Worm (Caenorhabditis elegans) whole organism, early embryonic: Measurements from ENCODE around the gene sri-25.

Experiments
- B0310.2 ChIP-seq: sonication (generic microtip); optimal IDR thresholded peaks from 2 replicates; lab custom pipeline; 2016; ENCODE audit warnings: mild to moderate bottlenecking, missing genetic modification characterization, missing compliant biosample characterization
- F13C5.2 ChIP-seq: sonication (generic microtip); optimal IDR thresholded peaks from 2 replicates; lab custom pipeline; 2017; ENCODE audit warnings: mild to moderate bottlenecking, missing genetic modification characterization, inconsistent platforms, missing compliant biosample characterization
- aly-1 ChIP-seq: sonication (generic microtip); optimal IDR thresholded peaks from 2 replicates; lab custom pipeline; 2016; ENCODE audit warnings: missing genetic modification characterization, missing compliant biosample characterization
- ama-1 ChIP-seq: fragments of 150-350 bp; optimal IDR thresholded peaks from 2 replicates; lab custom pipeline; 2014
- ceh-13 ChIP-seq: fragments of 200-800 bp; sonication (Bioruptor generic); optimal IDR thresholded peaks from 2 replicates; lab custom pipeline; 2018; ENCODE audit warnings: mild to moderate bottlenecking, missing genetic modification characterization, missing compliant biosample characterization
- ceh-36 ChIP-seq: sonication (generic microtip); optimal IDR thresholded peaks from 2 replicates; lab custom pipeline; 2016; ENCODE audit warnings: missing genetic modification characterization, inconsistent platforms, missing compliant biosample characterization
- ets-7 ChIP-seq: sonication (generic microtip); optimal IDR thresholded peaks from 2 replicates; lab custom pipeline; 2016; ENCODE audit warnings: missing genotype, missing genetic modification characterization, missing compliant biosample characterization
- flt-1 ChIP-seq: fragments of 200-800 bp; sonication (Bioruptor generic); IDR thresholded peaks from 2 replicates; pipeline ENCODE4 v1.3.6; 2022; ENCODE audit warnings: missing genetic modification characterization, missing compliant biosample characterization
- hmbx-1 ChIP-seq: sonication (generic microtip); optimal IDR thresholded peaks from 2 replicates; lab custom pipeline; 2016; ENCODE audit warnings: mild to moderate bottlenecking, missing genetic modification characterization, missing compliant biosample characterization
- hmg-4 ChIP-seq: fragments of 200-800 bp; sonication (Bioruptor generic); optimal IDR thresholded peaks from 2 replicates; lab custom pipeline; 2018; ENCODE audit warnings: mild to moderate bottlenecking, missing genetic modification characterization, missing compliant biosample characterization
- hnd-1 ChIP-seq: sonication (generic microtip); optimal IDR thresholded peaks from 2 replicates; lab custom pipeline; 2016; ENCODE audit warnings: missing genetic modification characterization, missing compliant biosample characterization
- pes-1 ChIP-seq: fragments of 200-800 bp; sonication (Bioruptor generic); IDR thresholded peaks from 2 replicates; pipeline ENCODE4 v1.3.6; 2022; ENCODE audit warnings: missing genetic modification reagents, missing genetic modification characterization, missing compliant biosample characterization
- scrt-1 ChIP-seq: fragments of 200-800 bp; sonication (Bioruptor generic); IDR thresholded peaks from 2 replicates; pipeline ENCODE4 v1.3.6; 2022; ENCODE audit warnings: missing genetic modification characterization, missing compliant biosample characterization
- sea-1 ChIP-seq: fragments of 200-800 bp; sonication (Bioruptor generic); conservative IDR thresholded peaks from 2 replicates; pipeline ENCODE4 v1.3.6; 2022; ENCODE audit warnings: missing genetic modification characterization, missing compliant biosample characterization
- tbx-11 ChIP-seq: fragments of 200-800 bp; sonication (Bioruptor generic); IDR thresholded peaks from 2 replicates; pipeline ENCODE4 v1.3.6; 2022; ENCODE audit warnings: missing genetic modification characterization, missing compliant biosample characterization
- tbx-37 ChIP-seq: fragments of 200-800 bp; sonication (Bioruptor generic); conservative IDR thresholded peaks from 2 replicates; pipeline ENCODE4 v1.3.6; 2022; ENCODE audit warnings: missing genetic modification reagents, missing genetic modification characterization, missing compliant biosample characterization
- tra-4 ChIP-seq: sonication (generic microtip); optimal IDR thresholded peaks from 2 replicates; lab custom pipeline; 2017; ENCODE audit warnings: missing genetic modification characterization, missing compliant biosample characterization

sri-25 gene

DNA sequence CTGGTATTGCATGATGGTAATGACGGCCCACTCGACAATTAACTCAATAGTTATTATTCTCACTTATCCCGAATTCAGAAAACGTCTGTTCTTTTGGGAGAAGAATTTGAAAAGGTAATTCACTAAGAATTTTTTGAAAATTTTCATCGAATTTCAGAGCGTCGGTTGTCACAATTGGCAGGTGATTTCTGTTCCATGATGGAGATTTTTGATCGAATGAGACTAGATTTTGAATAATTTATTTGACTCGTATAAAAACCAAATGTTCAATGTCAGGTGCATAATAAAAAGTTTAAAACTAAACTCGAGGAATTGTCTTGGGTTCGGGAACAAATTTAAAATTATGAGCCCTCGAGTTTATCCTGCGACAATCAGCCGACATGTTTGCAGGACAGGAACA lies at the start of gene sri-25:
Gene sri-25, plus strand, starts transcription at position 301 of the 400 bp plus-strand sequence.
- TF ChIP-seq ama-1 (lab: Kevin White, UChicago) (no peak), pes-1 (GFP tag; lab: Robert Waterston, UW) (no peak), tbx-11 (no peak)

DNA sequence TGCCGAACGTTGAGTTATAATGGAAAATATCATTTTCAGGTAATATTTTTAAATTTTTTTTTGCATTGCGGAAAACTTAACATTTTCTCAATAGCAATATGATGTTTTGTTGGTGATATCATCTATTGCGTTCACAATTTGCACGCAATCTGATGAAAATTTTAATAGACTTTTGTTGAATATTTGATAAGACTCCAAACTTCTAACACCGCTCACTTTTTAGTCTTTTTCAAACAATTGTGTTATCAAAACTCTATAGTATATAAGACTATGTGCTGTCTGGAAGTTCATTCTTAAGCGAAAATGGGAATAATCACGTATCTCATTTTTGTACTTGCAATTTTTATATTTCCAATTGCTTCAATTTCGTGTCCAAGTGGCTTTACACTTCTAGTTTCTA lies 41.3 kb upstream of the sri-25 start, which contains the start of gene clec-47:
Gene clec-47, plus strand, starts transcription at position 301 of the 400 bp plus-strand sequence.
- TF ChIP-seq hmbx-1 (tag; lab: Kevin White, UChicago), result no peak
- TF ChIP-seq F13C5.2 (tag; lab: Kevin White, UChicago), result no peak
- TF ChIP-seq sea-1 (GFP tag; lab: Robert Waterston, UW), result no peak
- TF ChIP-seq ama-1 (lab: Kevin White, UChicago), result no peak
- no peak for TF ChIP-seq ceh-13 (GFP tag; lab: Kevin White, UChicago)
- no peak for TF ChIP-seq hnd-1 (tag; lab: Kevin White, UChicago)
- TF ChIP-seq hmg-4 (GFP tag; lab: Kevin White, UChicago), result no peak

DNA sequence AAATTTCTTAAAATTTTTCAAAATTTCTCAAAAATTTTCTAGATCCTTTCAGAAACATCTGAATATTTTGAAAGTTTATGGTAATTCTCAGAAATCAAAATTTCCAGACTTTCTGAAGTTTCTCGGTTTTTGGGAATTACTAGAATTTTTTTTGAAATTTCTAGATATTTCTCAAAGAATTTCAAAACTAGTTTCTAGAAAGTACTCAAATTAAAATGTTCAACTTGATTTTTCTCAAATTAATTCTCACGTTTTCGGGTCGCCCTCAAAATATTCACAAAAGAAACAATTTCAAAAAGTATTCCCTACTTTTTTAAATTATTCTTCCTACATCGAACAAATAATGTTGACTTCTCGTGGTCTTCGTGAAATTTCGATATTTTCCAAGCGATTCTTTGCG lies 37.0 kb upstream of the sri-25 start, which contains the start of gene T09F5.10:
Gene T09F5.10, plus strand, starts transcription at position 301 of the 400 bp plus-strand sequence.
- TF ChIP-seq hmbx-1 (tag; lab: Kevin White, UChicago) (no peak), hmg-4 (GFP tag; lab: Kevin White, UChicago) (no peak), scrt-1 (GFP tag; lab: Robert Waterston, UW) (no peak), ceh-36 (tag; lab: Kevin White, UChicago) (no peak), tra-4 (tag; lab: Kevin White, UChicago) (no peak), aly-1 (no peak), F13C5.2 (tag; lab: Kevin White, UChicago) (no peak), tbx-11 (no peak), ceh-13 (GFP tag; lab: Kevin White, UChicago) (no peak), tbx-37 (no peak), B0310.2 (tag; lab: Kevin White, UChicago) (no peak), ets-7 (tag; lab: Kevin White, UChicago) (no peak)

DNA sequence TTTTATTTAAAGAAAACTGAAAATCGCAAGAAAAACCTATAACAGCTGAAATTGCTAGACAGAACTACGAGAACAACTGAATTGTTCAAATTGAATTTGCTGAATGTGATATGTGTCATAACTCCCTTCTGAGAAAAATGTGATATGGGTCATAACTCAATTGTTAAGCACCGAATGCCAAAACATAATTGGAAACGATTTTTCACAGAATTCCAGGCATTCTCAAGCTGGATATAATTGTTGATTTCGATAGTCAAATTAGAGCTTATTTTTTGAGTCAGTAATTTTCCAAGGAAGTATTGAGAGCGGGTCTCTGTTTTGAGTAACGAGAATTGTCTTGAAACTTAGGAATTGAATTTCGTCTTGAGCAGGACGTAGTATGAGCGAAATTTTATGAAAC lies 34.9 kb upstream of the sri-25 start:
- TF ChIP-seq F13C5.2 (tag; lab: Kevin White, UChicago), result no peak
- no peak for TF ChIP-seq flt-1
- no peak for TF ChIP-seq tbx-11
- TF ChIP-seq B0310.2 (tag; lab: Kevin White, UChicago), result no peak
- no peak for TF ChIP-seq hmbx-1 (tag; lab: Kevin White, UChicago)
- no peak for TF ChIP-seq tbx-37
- no peak for TF ChIP-seq ets-7 (tag; lab: Kevin White, UChicago)
- no peak for TF ChIP-seq hnd-1 (tag; lab: Kevin White, UChicago)
- TF ChIP-seq ceh-13 (GFP tag; lab: Kevin White, UChicago), result no peak
- TF ChIP-seq hmg-4 (GFP tag; lab: Kevin White, UChicago), result no peak
- TF ChIP-seq scrt-1 (GFP tag; lab: Robert Waterston, UW), result no peak
- no peak for TF ChIP-seq tra-4 (tag; lab: Kevin White, UChicago)
- no peak for TF ChIP-seq ceh-36 (tag; lab: Kevin White, UChicago)
- no peak for TF ChIP-seq aly-1
- TF ChIP-seq ama-1 (lab: Kevin White, UChicago), result no peak
- no peak for TF ChIP-seq sea-1 (GFP tag; lab: Robert Waterston, UW)
- TF ChIP-seq pes-1 (GFP tag; lab: Robert Waterston, UW), result no peak

DNA sequence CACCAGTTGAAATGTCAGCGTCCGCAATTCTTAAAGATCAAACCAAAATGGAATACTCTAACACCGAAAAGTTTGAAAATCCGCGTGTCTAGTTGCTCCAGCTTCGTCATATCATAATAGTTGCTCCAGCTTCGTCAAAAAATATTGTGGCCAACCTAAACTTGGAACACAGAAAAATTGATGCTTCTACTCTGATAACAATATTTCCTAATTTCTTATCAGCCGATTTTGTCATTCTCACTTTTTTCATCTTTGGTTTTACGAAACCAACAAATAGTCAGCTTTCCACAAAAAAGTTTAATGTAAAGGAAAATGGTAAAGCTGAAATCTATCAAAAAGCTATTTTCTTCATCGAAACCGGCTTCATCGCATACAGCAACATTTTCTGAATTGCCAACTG lies 34.4 kb upstream of the sri-25 start, which contains the start of gene fbxa-84:
Gene fbxa-84, plus strand, starts transcription at position 34 of the 400 bp plus-strand sequence.
- TF ChIP-seq tbx-11 (no peak), ama-1 (lab: Kevin White, UChicago) (no peak), hnd-1 (tag; lab: Kevin White, UChicago) (no peak), ets-7 (tag; lab: Kevin White, UChicago) (no peak), pes-1 (GFP tag; lab: Robert Waterston, UW) (no peak), ceh-36 (tag; lab: Kevin White, UChicago) (no peak), sea-1 (GFP tag; lab: Robert Waterston, UW) (no peak), F13C5.2 (tag; lab: Kevin White, UChicago) (no peak)

DNA sequence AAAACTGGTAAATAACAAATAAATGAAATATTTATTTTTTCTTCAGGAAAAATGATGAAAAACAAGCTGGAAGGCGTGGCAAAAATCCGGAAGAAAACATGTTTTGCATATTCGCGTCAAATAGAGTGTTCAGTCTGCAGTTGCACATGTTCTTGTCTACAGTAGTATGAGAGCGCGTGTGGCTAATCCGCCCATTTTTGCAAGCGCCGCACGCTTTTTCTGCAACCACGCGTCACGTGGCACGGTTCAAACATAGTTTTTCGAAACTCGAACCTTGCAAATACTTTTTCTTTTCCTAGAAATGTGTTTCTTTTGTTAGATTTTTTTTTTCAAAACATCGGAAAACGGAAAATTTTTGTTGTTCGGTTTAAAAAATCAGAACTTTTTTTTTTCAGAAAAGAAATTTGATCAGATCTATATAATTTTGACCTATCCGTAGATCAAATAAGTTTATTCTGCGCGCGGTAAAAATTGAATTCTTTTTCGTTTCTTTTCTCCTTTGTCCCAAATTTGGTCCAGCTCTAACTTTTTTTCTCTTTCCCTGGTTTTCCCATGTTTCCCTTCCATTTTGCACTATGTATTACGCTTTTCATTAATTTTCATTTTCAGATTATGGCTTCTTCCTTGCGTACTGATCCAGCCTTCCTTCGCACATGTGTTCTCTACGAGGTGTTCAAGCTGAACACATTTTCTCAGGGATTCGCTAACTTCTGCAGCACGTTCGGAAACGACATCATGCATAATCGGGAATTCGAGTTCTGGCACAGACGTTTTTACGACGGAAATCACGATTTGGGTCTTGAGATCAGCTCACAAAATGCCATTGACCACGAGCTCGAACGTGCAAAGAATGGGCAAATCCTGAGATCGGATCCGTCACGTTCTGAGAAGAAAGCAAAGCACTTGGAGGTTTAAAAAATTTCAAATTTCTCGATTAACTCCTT lies 32.4 kb upstream of the sri-25 start, which contains the start of gene Y75B12B.1:
Gene Y75B12B.1, plus strand, starts transcription at position 603 of the 944 bp plus-strand sequence.
- TF ChIP-seq tra-4 (tag; lab: Kevin White, UChicago) (no peak), ama-1 (lab: Kevin White, UChicago) (no peak), ceh-13 (GFP tag; lab: Kevin White, UChicago) (no peak), aly-1 (no peak), pes-1 (GFP tag; lab: Robert Waterston, UW) (no peak), B0310.2 (tag; lab: Kevin White, UChicago) (no peak), hmg-4 (GFP tag; lab: Kevin White, UChicago) (no peak), tbx-37 (no peak), hnd-1 (tag; lab: Kevin White, UChicago) (no peak), ets-7 (tag; lab: Kevin White, UChicago) (no peak), scrt-1 (GFP tag; lab: Robert Waterston, UW) (no peak), tbx-11 (no peak)

DNA sequence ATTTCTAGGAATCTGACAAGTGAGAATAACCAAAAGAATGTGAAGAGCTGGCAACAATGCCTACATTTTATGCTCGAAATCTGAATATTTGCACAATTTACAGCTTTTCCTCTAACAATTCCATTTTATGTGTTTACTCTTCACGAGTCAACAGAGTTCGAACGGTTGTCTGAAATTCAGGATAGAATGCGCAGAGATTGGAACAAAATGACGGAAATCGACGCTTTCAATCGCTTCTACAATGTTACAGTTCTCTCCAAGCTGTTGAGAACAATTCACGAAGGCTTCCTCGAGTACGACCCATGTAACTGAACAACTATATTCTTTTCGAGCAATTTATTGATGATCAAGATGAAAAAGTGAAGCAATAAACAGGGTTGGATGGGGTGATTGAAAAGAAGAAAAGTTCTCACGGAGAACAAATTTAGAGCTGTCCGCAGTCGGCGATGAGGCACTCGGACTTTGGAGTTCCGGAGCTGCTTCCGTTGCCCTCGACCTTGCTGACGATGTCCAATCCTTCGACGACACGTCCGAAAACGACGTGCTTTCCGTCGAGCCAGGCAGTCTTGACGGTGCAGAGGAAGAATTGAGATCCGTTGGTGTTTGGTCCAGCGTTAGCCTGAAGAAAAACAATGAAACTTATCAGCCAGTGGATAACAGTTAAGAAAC lies 30.4 kb upstream of the sri-25 start, which contains the start of gene Y75B12B.3:
Gene Y75B12B.3, minus strand, starts transcription at position 21 of the 669 bp plus-strand sequence.
- TF ChIP-seq aly-1 (no peak), hmg-4 (GFP tag; lab: Kevin White, UChicago) (no peak), pes-1 (GFP tag; lab: Robert Waterston, UW) (no peak)
